Worm (Caenorhabditis elegans) whole organism, L4/young adult: ENCODE data around the gene aagr-4.

Experiments
- W03F9.2 ChIP-seq: fragments of 150-350 bp; optimal IDR thresholded peaks from 2 replicates; lab custom pipeline; 2014; ENCODE audit warnings: missing biosample characterization, missing genetic modification characterization
- dao-5 ChIP-seq: sonication (generic microtip); optimal IDR thresholded peaks from 2 replicates; lab custom pipeline; 2016; ENCODE audit warnings: missing genotype, missing genetic modification characterization, moderate library complexity, missing compliant biosample characterization
- him-1 ChIP-seq: sonication (generic microtip); optimal IDR thresholded peaks from 2 replicates; lab custom pipeline; 2016; ENCODE audit warnings: missing genotype, missing genetic modification reagents, missing genetic modification characterization, missing compliant biosample characterization

The aagr-4 gene

ce11 chrX:459316-459715 is 1.1 kb upstream of the aagr-4 start:
- no peak for TF ChIP-seq W03F9.2 (tag; lab: Kevin White, UChicago)
- TF ChIP-seq dao-5, result no peak
- no peak for TF ChIP-seq him-1

- TF ChIP-seq W03F9.2 (tag; lab: Kevin White, UChicago) (no peak), dao-5 (no peak)
Observed at ce11 chrX:461623-462022, 1.2 kb downstream of the aagr-4 start.

- TF ChIP-seq dao-5 (no peak), W03F9.2 (tag; lab: Kevin White, UChicago) (no peak), him-1 (no peak)
Observed at ce11 chrX:467338-467823, 6.9 kb downstream of the aagr-4 start.

ce11 chrX:476261-476660 is 15.8 kb downstream of the aagr-4 start, which contains the start of gene F38G1.3:
F38G1.3 (plus strand) TSS chrX:476561.
- TF ChIP-seq dao-5 (no peak), W03F9.2 (tag; lab: Kevin White, UChicago) (no peak), him-1 (no peak)

- TF ChIP-seq him-1 (no peak), W03F9.2 (tag; lab: Kevin White, UChicago) (no peak), dao-5 (no peak)
Observed at ce11 chrX:481150-481549, 20.7 kb downstream of the aagr-4 start, which contains the start of gene che-2. che-2 (plus strand) TSS chrX:481450.

- no peak for TF ChIP-seq dao-5
- no peak for TF ChIP-seq him-1
Observed at ce11 chrX:487669-488068, 27.2 kb downstream of the aagr-4 start.

- TF ChIP-seq dao-5, result peak; percentile 87
- TF ChIP-seq W03F9.2 (tag; lab: Kevin White, UChicago), result peak; percentile 7
- TF ChIP-seq him-1, result peak; percentile 85
Observed at ce11 chrX:489635-490105, 29.2 kb downstream of the aagr-4 start, which contains the start of gene egl-17. egl-17 (plus strand) TSS chrX:489685.

ce11 chrX:492919-493318 is 32.5 kb downstream of the aagr-4 start, which contains the start of gene B0310.1:
B0310.1 (plus strand) TSS chrX:493228.
- TF ChIP-seq dao-5, result no peak
- TF ChIP-seq him-1, result no peak
- no peak for TF ChIP-seq W03F9.2 (tag; lab: Kevin White, UChicago)

- TF ChIP-seq him-1 (no peak), dao-5 (no peak), W03F9.2 (tag; lab: Kevin White, UChicago) (no peak)
Observed at ce11 chrX:496795-497194, 36.3 kb downstream of the aagr-4 start.

ce11 chrX:498640-499039 is 38.2 kb downstream of the aagr-4 start:
- TF ChIP-seq dao-5, result no peak
- TF ChIP-seq him-1, result no peak
- no peak for TF ChIP-seq W03F9.2 (tag; lab: Kevin White, UChicago)

- no peak for TF ChIP-seq dao-5
- TF ChIP-seq W03F9.2 (tag; lab: Kevin White, UChicago), result no peak
- no peak for TF ChIP-seq him-1
Observed at ce11 chrX:504046-504843, 43.8 kb downstream of the aagr-4 start.

- TF ChIP-seq W03F9.2 (tag; lab: Kevin White, UChicago) (no peak), dao-5 (no peak), him-1 (no peak)
Observed at ce11 chrX:505014-505413, 44.6 kb downstream of the aagr-4 start.

ce11 chrX:506848-507247 is 46.4 kb downstream of the aagr-4 start, which contains the start of gene B0310.2:
B0310.2 (minus strand) TSS chrX:506948.
- TF ChIP-seq W03F9.2 (tag; lab: Kevin White, UChicago), result no peak
- no peak for TF ChIP-seq dao-5
- no peak for TF ChIP-seq him-1

ce11 chrX:514023-514422 is 53.6 kb downstream of the aagr-4 start:
- TF ChIP-seq him-1 (no peak), dao-5 (no peak)
